Fruit fly (Drosophila melanogaster): ENCODE data around the gene spri.

The spri gene

DNA sequence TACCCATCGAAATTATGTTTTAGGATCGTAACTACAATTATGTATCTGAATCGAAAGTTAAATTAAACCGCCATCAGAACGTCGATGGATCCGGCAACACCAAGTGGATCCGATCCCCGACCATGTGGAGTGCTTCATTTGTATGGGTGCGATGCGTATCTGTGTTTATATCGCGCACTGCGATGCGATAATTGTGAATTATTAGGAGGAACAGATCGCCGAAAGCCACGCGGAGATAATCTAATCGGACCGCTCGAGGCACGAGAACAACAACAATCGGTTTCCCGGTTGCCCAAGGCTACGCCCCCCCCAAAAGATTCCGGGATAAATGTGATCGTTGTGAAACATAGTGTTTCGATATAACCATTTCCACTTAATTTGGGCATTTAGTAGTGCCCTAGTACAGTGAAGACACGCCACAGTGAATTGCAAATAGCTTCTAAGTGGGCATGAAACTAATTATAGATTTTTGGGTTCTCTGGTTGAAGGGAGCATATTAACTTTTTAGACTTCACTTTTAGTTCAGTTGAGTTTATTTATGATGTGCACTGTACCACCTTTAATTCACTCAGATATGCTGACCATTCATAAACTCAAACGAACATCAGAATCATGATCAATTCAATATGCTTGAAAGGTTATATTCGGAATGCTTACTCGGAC is 15.2 kb upstream of the spri start (continued):
- TF ChIP-seq lov (optimal IDR thresholded peaks at IDR 0.05) (no peak), lov (GFP tag; IDR thresholded peaks at IDR 0.05) (0 out of 3 replicates have a peak, but pooled peaks have one; percentile 52), Taf1 (GFP tag; IDR thresholded peaks at IDR 0.05) (peak; percentile 29; the same call in 1 of the 2 replicates), CG18262 (tag; optimal IDR thresholded peaks at IDR 0.05) (peak; percentile 27), Doc3 (GFP tag; IDR thresholded peaks at IDR 0.05; ENCODE audit: partially characterized antibody) (no peak), CG12391 (tag; optimal IDR thresholded peaks at IDR 0.05) (peak; percentile 37), CG10274 (GFP tag; optimal IDR thresholded peaks at IDR 0.05) (no peak), CG5180 (GFP tag; optimal IDR thresholded peaks at IDR 0.05) (no peak), pnt (GFP tag; optimal IDR thresholded peaks at IDR 0.05) (no peak), hkb (optimal IDR thresholded peaks at IDR 0.05) (no peak), hkb (GFP tag; IDR thresholded peaks at IDR 0.05) (peak; percentile 55; the same call in 1 of the 2 replicates), Nf-YC (tag; optimal IDR thresholded peaks at IDR 0.05) (no peak), nau (GFP tag; optimal IDR thresholded peaks at IDR 0.05) (no peak), cas (GFP tag; IDR thresholded peaks at IDR 0.05) (no peak), CG4360 (GFP tag; IDR thresholded peaks at IDR 0.05) (peak; percentile 26; the same call in 1 of the 2 replicates), fd96Cb (tag; optimal IDR thresholded peaks at IDR 0.05) (peak; percentile 55), wor (GFP tag; IDR thresholded peaks at IDR 0.05) (no peak), ato (GFP tag; IDR thresholded peaks at IDR 0.05; ENCODE audit: partially characterized antibody) (no peak), dmrt11E (tag; optimal IDR thresholded peaks at IDR 0.05) (peak; percentile 21), CG17612 (GFP tag; IDR thresholded peaks at IDR 0.05) (0 out of 2 replicates have a peak, but pooled peaks have one; percentile 7), Dfd (GFP tag; optimal IDR thresholded peaks at IDR 0.05) (no peak), pb (GFP tag; optimal IDR thresholded peaks at IDR 0.05) (no peak), CG9727 (GFP tag; optimal IDR thresholded peaks at IDR 0.05) (peak; percentile 20), Camta (GFP tag; optimal IDR thresholded peaks at IDR 0.05) (no peak), gt (GFP tag; IDR thresholded peaks at IDR 0.05) (no peak), CG3838 (GFP tag; optimal IDR thresholded peaks at IDR 0.05) (no peak), CG13894 (tag; optimal IDR thresholded peaks at IDR 0.05) (no peak), CG3847 (GFP tag; IDR thresholded peaks at IDR 0.05) (peak; percentile 47), btn (GFP tag; optimal IDR thresholded peaks at IDR 0.05) (peak; percentile 25), sima (GFP tag; optimal IDR thresholded peaks at IDR 0.05) (no peak), nom (GFP tag; optimal IDR thresholded peaks at IDR 0.05) (no peak), her (GFP tag; optimal IDR thresholded peaks at IDR 0.05) (no peak), Six4 (GFP tag; optimal IDR thresholded peaks at IDR 0.05) (no peak), CG32767 (GFP tag; IDR thresholded peaks at IDR 0.05) (peak; percentile 41; the same call in 1 of the 2 replicates), Nf-YA (GFP tag; IDR thresholded peaks at IDR 0.05) (0 out of 2 replicates have a peak, but pooled peaks have one; percentile 23), CG16863 (GFP tag; optimal IDR thresholded peaks at IDR 0.05) (no peak), maf-S (GFP tag; optimal IDR thresholded peaks at IDR 0.05) (peak; percentile 13), ranshi (GFP tag; IDR thresholded peaks at IDR 0.05) (peak; percentile 66; the same call in 1 of the 2 replicates), ttk (GFP tag; IDR thresholded peaks at IDR 0.05) (peak; percentile 76), ac (GFP tag; optimal IDR thresholded peaks at IDR 0.05) (no peak), lilli (GFP tag; optimal IDR thresholded peaks at IDR 0.05) (peak; percentile 46), Atf-2 (GFP tag; optimal IDR thresholded peaks at IDR 0.05) (no peak), CG9437 (GFP tag; optimal IDR thresholded peaks at IDR 0.05) (no peak), dmrt99B (tag; optimal IDR thresholded peaks at IDR 0.05) (no peak), slp2 (GFP tag; optimal IDR thresholded peaks at IDR 0.05) (peak; percentile 25), CG9609 (GFP tag; optimal IDR thresholded peaks at IDR 0.05) (peak; percentile 24), shn (GFP tag; optimal IDR thresholded peaks at IDR 0.05) (no peak), ash1 (GFP tag; optimal IDR thresholded peaks at IDR 0.05) (no peak), usp (GFP tag; optimal IDR thresholded peaks at IDR 0.05) (no peak), Hey (tag; optimal IDR thresholded peaks at IDR 0.05) (no peak), gfzf (GFP tag; optimal IDR thresholded peaks at IDR 0.05) (no peak)

Measured in whole organism, embryonic.